Fruit fly (Drosophila melanogaster) whole organism, adult: ENCODE results near the gene CG33269.

Experiments
- CG12768 ChIP-seq: fragments of 200-800 bp; sonication (Bioruptor generic); optimal IDR thresholded peaks from 2 replicates; lab custom pipeline; 2017; ENCODE audit warnings: missing biosample characterization, missing genetic modification characterization, mild to moderate bottlenecking, moderate library complexity, missing genetic modification reagents
- cnc ChIP-seq, 2 experiments: fragments of >200 bp; optimal IDR thresholded peaks; 2 replicates each; lab custom pipeline; 2017

dm6 chr3L:11536132-11536531 lies 45.9 kb downstream of the CG33269 start:
- TF ChIP-seq cnc (optimal IDR thresholded peaks at IDR 0.05; lab: Kevin White, UChicago), result no peak
- TF ChIP-seq CG12768 (GFP tag; lab: Kevin White, UChicago), result no peak
